Fruit fly (Drosophila melanogaster): Measurements from ENCODE around the gene RpS14b.
A peak's percentile ranks its signal among the peaks of the same experiment; 100 is the strongest.

RpS14b gene

DNA sequence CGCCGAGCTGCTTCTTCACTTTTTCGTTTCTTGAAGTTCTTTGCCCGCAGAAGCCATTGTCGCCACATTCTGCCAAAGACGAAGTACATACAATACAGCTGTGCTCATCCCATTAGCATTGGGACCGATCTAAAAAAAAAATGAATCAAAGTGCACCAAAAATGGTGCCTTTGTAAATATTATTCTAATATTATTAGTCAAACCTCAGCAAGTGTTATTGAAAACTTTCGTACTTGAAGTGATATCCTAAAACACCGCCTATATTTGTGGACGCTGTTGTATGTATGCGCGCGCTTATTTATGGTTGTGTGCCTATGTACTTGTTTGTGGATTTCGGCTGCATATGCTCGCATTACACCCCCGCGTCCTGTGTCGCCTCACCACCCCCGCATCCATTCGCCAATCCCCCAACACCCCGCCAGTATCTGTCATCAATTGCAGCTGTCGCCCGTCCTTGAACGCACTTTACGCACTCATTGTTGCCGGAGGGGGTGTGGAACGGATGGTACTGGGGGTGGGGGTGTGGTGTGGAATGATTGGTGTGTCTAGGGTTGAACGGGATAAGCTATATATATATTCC is 37.8 kb downstream of the RpS14b start (continued):
- TF ChIP-seq Blimp-1 (GFP tag; optimal IDR thresholded peaks at IDR 0.05) = peak; percentile 67
- TF ChIP-seq dac (GFP tag; optimal IDR thresholded peaks at IDR 0.05) = peak; percentile 74
- peak; percentile 82 for TF ChIP-seq vri (GFP tag; optimal IDR thresholded peaks at IDR 0.05)
- peak; percentile 87 for TF ChIP-seq Eip75B (GFP tag; optimal IDR thresholded peaks at IDR 0.05)
- TF ChIP-seq dsx (GFP tag; optimal IDR thresholded peaks at IDR 0.05; ENCODE audit: poor library complexity, severe bottlenecking) = peak; percentile 80
- peak; percentile 85 for TF ChIP-seq CG31627 (GFP tag; optimal IDR thresholded peaks at IDR 0.05)
- peak; percentile 81 for TF ChIP-seq CG6276 (GFP tag; optimal IDR thresholded peaks at IDR 0.05)
- TF ChIP-seq CG10669 (GFP tag; optimal IDR thresholded peaks at IDR 0.05) = peak; percentile 93
- peak; percentile 66 for TF ChIP-seq CG4318 (GFP tag; optimal IDR thresholded peaks at IDR 0.05)
- TF ChIP-seq acj6 (GFP tag; optimal IDR thresholded peaks at IDR 0.05) = peak; percentile 89
- TF ChIP-seq CG3919 (GFP tag; optimal IDR thresholded peaks at IDR 0.05) = peak; percentile 88
- TF ChIP-seq CG6792 (GFP tag; optimal IDR thresholded peaks at IDR 0.05) = peak; percentile 88
- peak; percentile 94 for TF ChIP-seq CG1621 (tag; optimal IDR thresholded peaks at IDR 0.05)
- peak; percentile 83 for TF ChIP-seq Lpt (GFP tag; optimal IDR thresholded peaks at IDR 0.05)

DNA sequence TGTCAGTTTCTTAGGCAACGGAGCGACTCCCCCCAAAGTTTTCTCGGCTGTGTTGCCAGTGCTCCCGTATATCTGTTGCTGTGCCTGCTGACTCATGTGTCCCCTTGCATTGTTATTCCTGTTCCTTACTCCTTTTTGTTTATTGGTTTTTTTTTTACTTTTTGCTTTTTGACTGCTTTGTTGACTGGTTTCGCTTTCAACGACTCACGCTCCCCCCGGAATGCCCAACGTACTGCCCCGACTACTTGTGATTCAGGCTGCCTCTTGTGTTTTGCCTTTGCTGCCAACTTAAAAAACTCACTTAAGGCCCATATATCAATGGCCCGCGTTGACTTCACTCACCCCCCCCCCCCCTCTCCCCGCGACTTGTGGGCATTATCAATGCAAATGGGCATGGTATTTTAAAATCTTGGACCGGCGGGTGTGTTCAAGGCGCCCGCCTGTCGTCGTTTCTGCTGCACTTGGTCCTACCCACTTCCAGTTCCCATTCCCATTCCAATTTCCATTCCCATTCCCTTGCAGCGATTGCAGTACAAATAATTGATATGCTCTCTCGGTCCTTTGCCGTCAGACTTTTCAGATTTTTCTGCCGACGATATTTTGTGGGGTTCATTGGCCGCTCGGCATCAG is 38.7 kb downstream of the RpS14b start:
- TF ChIP-seq CG4318 (GFP tag; optimal IDR thresholded peaks at IDR 0.05) (no peak), achi (GFP tag; optimal IDR thresholded peaks at IDR 0.05) (no peak), CG8319 (GFP tag; optimal IDR thresholded peaks at IDR 0.05) (no peak), esn (GFP tag; optimal IDR thresholded peaks at IDR 0.05) (no peak), CG31627 (GFP tag; optimal IDR thresholded peaks at IDR 0.05) (no peak), salr (GFP tag; optimal IDR thresholded peaks at IDR 0.05) (no peak), Lpt (GFP tag; optimal IDR thresholded peaks at IDR 0.05) (peak; percentile 17), CG6854 (GFP tag; optimal IDR thresholded peaks at IDR 0.05) (no peak), CG11902 (GFP tag; optimal IDR thresholded peaks at IDR 0.05) (no peak), Sox14 (GFP tag; optimal IDR thresholded peaks at IDR 0.05) (no peak), CG32006 (GFP tag; optimal IDR thresholded peaks at IDR 0.05) (no peak), dac (GFP tag; optimal IDR thresholded peaks at IDR 0.05) (no peak), Blimp-1 (GFP tag; optimal IDR thresholded peaks at IDR 0.05) (peak; percentile 95), CG8632 (GFP tag; optimal IDR thresholded peaks at IDR 0.05) (no peak), CG11762 (GFP tag; optimal IDR thresholded peaks at IDR 0.05; ENCODE audit: insufficient read depth) (no peak), Ets96B (tag; optimal IDR thresholded peaks at IDR 0.05) (peak; percentile 17), topi (GFP tag; optimal IDR thresholded peaks at IDR 0.05) (no peak), eg (GFP tag; IDR thresholded peaks at IDR 0.05) (no peak), CG7368 (GFP tag; optimal IDR thresholded peaks at IDR 0.05) (no peak), Hr38 (GFP tag; optimal IDR thresholded peaks at IDR 0.05) (no peak), dsx (GFP tag; optimal IDR thresholded peaks at IDR 0.05; ENCODE audit: poor library complexity, severe bottlenecking) (peak; percentile 40), CG6808 (GFP tag; optimal IDR thresholded peaks at IDR 0.05) (peak; percentile 76), acj6 (GFP tag; optimal IDR thresholded peaks at IDR 0.05) (no peak), CG6163 (GFP tag; IDR thresholded peaks at IDR 0.05) (peak; percentile 60; the same call in 1 of the 3 replicates), fkh (GFP tag; optimal IDR thresholded peaks at IDR 0.05) (no peak), Sox102F (GFP tag; optimal IDR thresholded peaks at IDR 0.05) (peak; percentile 29), Eip75B (GFP tag; optimal IDR thresholded peaks at IDR 0.05) (no peak), CG3919 (GFP tag; optimal IDR thresholded peaks at IDR 0.05) (no peak), CG3032 (tag; optimal IDR thresholded peaks at IDR 0.05) (no peak), Eip93F (GFP tag; optimal IDR thresholded peaks at IDR 0.05) (no peak), CG9139 (GFP tag; optimal IDR thresholded peaks at IDR 0.05) (peak; percentile 78), CG34406 (GFP tag; optimal IDR thresholded peaks at IDR 0.05) (no peak), fd85E (GFP tag; optimal IDR thresholded peaks at IDR 0.05) (no peak), CG1621 (tag; optimal IDR thresholded peaks at IDR 0.05) (peak; percentile 42), OdsH (GFP tag; optimal IDR thresholded peaks at IDR 0.05) (no peak), ss (GFP tag; optimal IDR thresholded peaks at IDR 0.05) (peak; percentile 74 to 79), Sox15 (GFP tag; optimal IDR thresholded peaks at IDR 0.05) (no peak), CG8119 (GFP tag; IDR thresholded peaks at IDR 0.05) (no peak), Eip78C (GFP tag) (peak; percentile 68), net (GFP tag; optimal IDR thresholded peaks at IDR 0.05) (no peak), fd59A (GFP tag; optimal IDR thresholded peaks at IDR 0.05) (no peak), Smox (GFP tag; optimal IDR thresholded peaks at IDR 0.05) (no peak), Hr39 (GFP tag; optimal IDR thresholded peaks at IDR 0.05) (no peak)
